Fruit fly (Drosophila melanogaster) whole organism, wandering third instar larva: ENCODE measurements around the gene CG1486.

Source experiments
- CG32264 ChIP-seq: fragments of 200-800 bp; sonication (Bioruptor generic); optimal IDR thresholded peaks from 2 replicates; lab custom pipeline; 2016; ENCODE audit warnings: missing biosample characterization, missing genetic modification characterization
- CrebA ChIP-seq: fragments of 200-800 bp; sonication (Bioruptor generic); optimal IDR thresholded peaks from 2 replicates; lab custom pipeline; 2016; ENCODE audit warnings: missing biosample characterization, mild to moderate bottlenecking, missing genetic modification characterization, borderline replicate concordance
- Dfd ChIP-seq: fragments of >200 bp; optimal IDR thresholded peaks from 2 replicates; lab custom pipeline; 2017; ENCODE audit warnings: missing biosample characterization, missing genetic modification characterization
- Dif ChIP-seq: fragments of 200-275, 200-300 bp; sonication (Bioruptor generic); optimal IDR thresholded peaks from 2 replicates; lab custom pipeline; 2018; ENCODE audit warnings: missing biosample characterization, missing genetic modification characterization; ENCODE audit not compliant: partially characterized antibody
- GATAd ChIP-seq: sonication (Bioruptor generic); optimal IDR thresholded peaks from 2 replicates; lab custom pipeline; 2016; ENCODE audit warnings: missing biosample characterization, missing genetic modification characterization
- HLH106 ChIP-seq: fragments of 200-800 bp; optimal IDR thresholded peaks from 3 replicates; lab custom pipeline; 2019; ENCODE audit warnings: missing biosample characterization, mild to moderate bottlenecking, missing genetic modification characterization, moderate library complexity
- Hnf4 ChIP-seq: fragments of 200-800 bp; sonication (Bioruptor generic); optimal IDR thresholded peaks from 2 replicates; lab custom pipeline; 2016; ENCODE audit warnings: missing biosample characterization, mild to moderate bottlenecking, missing genetic modification characterization
- Hr78 ChIP-seq: fragments of >200 bp; optimal IDR thresholded peaks from 2 replicates; lab custom pipeline; 2017; ENCODE audit warnings: missing biosample characterization, missing genetic modification characterization
- Jra ChIP-seq: sonication (Bioruptor generic); optimal IDR thresholded peaks from 2 replicates; lab custom pipeline; 2016; ENCODE audit warnings: missing biosample characterization, missing genetic modification characterization
- Mio ChIP-seq: sonication (Bioruptor generic); optimal IDR thresholded peaks from 2 replicates; lab custom pipeline; 2016; ENCODE audit warnings: missing biosample characterization, missing genetic modification characterization
- Myc ChIP-seq: fragments of >200 bp; optimal IDR thresholded peaks from 2 replicates; lab custom pipeline; 2017
- N ChIP-seq: fragments of >200 bp; optimal IDR thresholded peaks from 2 replicates; lab custom pipeline; 2018; ENCODE audit warnings: missing biosample characterization, missing external identifiers, missing genetic modification characterization
- OdsH ChIP-seq: fragments of 200-800 bp; sonication (Bioruptor generic); optimal IDR thresholded peaks from 2 replicates; lab custom pipeline; 2016; ENCODE audit warnings: missing biosample characterization, mild to moderate bottlenecking, missing genetic modification characterization
- Rel ChIP-seq, 2 experiments: fragments of 200-800 bp; sonication (Bioruptor generic) in 1 of 2; optimal IDR thresholded peaks; 2 replicates in 1 of 2; 3 replicates in 1 of 2; lab custom pipeline; 2016 to 2019; ENCODE audit warnings: mild to moderate bottlenecking in 2 of 2, missing biosample characterization in 2 of 2, missing genetic modification characterization in 2 of 2, moderate library complexity in 1 of 2
- Sp1 ChIP-seq: fragments of 200-800 bp; sonication (Bioruptor generic); optimal IDR thresholded peaks from 3 replicates; lab custom pipeline; 2019; ENCODE audit warnings: missing biosample characterization, mild to moderate bottlenecking, missing genetic modification characterization, moderate library complexity
- Vsx2 ChIP-seq: fragments of 200-300, 225-300 bp; sonication (Bioruptor generic); optimal IDR thresholded peaks from 2 replicates; lab custom pipeline; 2018; ENCODE audit warnings: missing biosample characterization, missing genetic modification characterization; ENCODE audit not compliant: partially characterized antibody
- brk ChIP-seq: fragments of 200-800 bp; sonication (Bioruptor generic); optimal IDR thresholded peaks from 2 replicates; lab custom pipeline; 2016; ENCODE audit warnings: missing biosample characterization, mild to moderate bottlenecking, missing genetic modification characterization
- dl ChIP-seq, 2 experiments: fragments of 175-275, 200-275 bp in 1 of 2; fragments of 200-275 bp in 1 of 2; sonication (Bioruptor generic); optimal IDR thresholded peaks; lab custom pipeline; 2018; ENCODE audit warnings: mild to moderate bottlenecking in 2 of 2, missing biosample characterization in 2 of 2, missing genetic modification characterization in 2 of 2, moderate library complexity in 2 of 2; ENCODE audit not compliant: partially characterized antibody in 2 of 2, insufficient read depth in 1 of 2
- dmrt93B ChIP-seq: fragments of 200-800 bp; sonication (Bioruptor generic); optimal IDR thresholded peaks from 2 replicates; lab custom pipeline; 2018; ENCODE audit warnings: missing biosample characterization, mild to moderate bottlenecking, missing genetic modification characterization
- dsf ChIP-seq: sonication (Bioruptor generic); optimal IDR thresholded peaks from 2 replicates; lab custom pipeline; 2016; ENCODE audit warnings: missing biosample characterization, missing genetic modification characterization, borderline replicate concordance
- ey ChIP-seq: fragments of 200-800 bp; sonication (Bioruptor generic); optimal IDR thresholded peaks from 2 replicates; lab custom pipeline; 2016; ENCODE audit warnings: missing biosample characterization, missing genetic modification characterization
- foxo ChIP-seq, 2 experiments: fragments of 200-800 bp; sonication (Bioruptor generic); optimal IDR thresholded peaks; 2 replicates in 1 of 2; 3 replicates in 1 of 2; lab custom pipeline; 2016 to 2017; ENCODE audit warnings: missing biosample characterization in 2 of 2, missing genetic modification characterization in 2 of 2
- h ChIP-seq: fragments of 200-800 bp; sonication (Bioruptor generic); optimal IDR thresholded peaks from 3 replicates; lab custom pipeline; 2016; ENCODE audit warnings: missing biosample characterization, mild to moderate bottlenecking, missing genetic modification characterization
- jim ChIP-seq: fragments of 175-275, 200-325 bp; sonication (Bioruptor generic); optimal IDR thresholded peaks from 2 replicates; lab custom pipeline; 2016; ENCODE audit warnings: missing biosample characterization, mild to moderate bottlenecking, missing genetic modification characterization
- pan ChIP-seq: fragments of >200 bp; optimal IDR thresholded peaks from 2 replicates; lab custom pipeline; 2017
- psq ChIP-seq: fragments of 200-800 bp; sonication (Bioruptor generic); optimal IDR thresholded peaks from 3 replicates; lab custom pipeline; 2017; ENCODE audit warnings: missing biosample characterization, mild to moderate bottlenecking, missing genetic modification characterization, moderate library complexity
- rgr ChIP-seq: fragments of 200-800 bp; sonication (Bioruptor generic); optimal IDR thresholded peaks from 3 replicates; lab custom pipeline; 2016; ENCODE audit warnings: missing biosample characterization, mild to moderate bottlenecking, missing genetic modification characterization
- tai ChIP-seq: sonication (Bioruptor generic); optimal IDR thresholded peaks from 2 replicates; lab custom pipeline; 2016; ENCODE audit warnings: missing biosample characterization, missing genetic modification characterization
- usp ChIP-seq: fragments of >200 bp; optimal IDR thresholded peaks from 2 replicates; lab custom pipeline; 2017; ENCODE audit warnings: missing biosample characterization, missing genetic modification characterization
- woc ChIP-seq: sonication (Bioruptor generic); optimal IDR thresholded peaks from 2 replicates; lab custom pipeline; 2016; ENCODE audit warnings: missing biosample characterization, mild to moderate bottlenecking, missing genetic modification characterization

CG1486 gene

dm6 chrX:21323933-21324688 lies at the start of gene CG1486, which contains the start of gene Dd:
CG1486 (plus strand) TSS chrX:21324046.
Dd (minus strand) TSS chrX:21324009.
- TF ChIP-seq h (peak; percentile 33), Myc (peak; percentile 30), dmrt93B (no peak), Dfd (GFP tag; lab: Kevin White, UChicago) (peak; percentile 25), Rel (GFP tag; optimal IDR thresholded peaks at IDR 0.05; lab: Kevin White, UChicago) (no peak), Rel (tag; optimal IDR thresholded peaks at IDR 0.05; lab: Kevin White, UChicago) (peak; percentile 22), psq (GFP tag; lab: Kevin White, UChicago) (no peak), Jra (GFP tag; lab: Kevin White, UChicago) (peak; percentile 28), HLH106 (tag; lab: Kevin White, UChicago) (peak; percentile 4)

dm6 chrX:21276494-21276893 lies 47.4 kb upstream of the CG1486 start:
- no peak for TF ChIP-seq dl (GFP tag; optimal IDR thresholded peaks at IDR 0.05; lab: Kevin White, UChicago; ENCODE audit: insufficient read depth in 1 of 2, partially characterized antibody in 2 of 2)
- no peak for TF ChIP-seq usp (GFP tag; lab: Kevin White, UChicago)
- TF ChIP-seq Rel (GFP tag; optimal IDR thresholded peaks at IDR 0.05; lab: Kevin White, UChicago) = no peak
- peak; percentile 35 for TF ChIP-seq Rel (tag; optimal IDR thresholded peaks at IDR 0.05; lab: Kevin White, UChicago)

DNA sequence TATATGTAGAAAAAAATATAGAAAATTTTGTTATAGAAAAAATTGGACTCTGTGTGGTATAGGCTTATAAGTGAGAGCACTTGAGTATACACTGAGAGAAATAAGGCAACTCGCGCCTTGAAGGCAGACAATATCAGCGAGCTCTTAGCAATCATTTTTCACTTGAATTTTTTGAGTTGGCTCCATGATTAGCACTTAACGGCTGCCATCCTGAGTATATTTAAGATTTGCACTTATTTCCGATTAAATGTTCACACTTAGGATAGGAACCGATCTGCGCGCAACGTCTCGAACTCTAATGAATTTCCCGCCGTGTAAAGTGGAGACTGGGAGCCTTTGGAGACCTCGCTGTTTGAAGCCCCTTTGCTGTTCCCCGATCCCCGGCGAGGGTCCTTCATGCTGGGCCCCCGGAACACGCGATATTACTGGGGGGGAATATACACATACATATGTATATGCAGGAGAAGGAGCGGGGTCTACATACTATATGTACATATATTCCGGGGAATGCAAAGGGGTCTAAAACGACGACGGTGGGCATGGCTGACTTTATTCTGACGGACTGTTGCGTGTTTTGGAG lies 44.4 kb upstream of the CG1486 start:
- TF ChIP-seq foxo (GFP tag; optimal IDR thresholded peaks at IDR 0.05; lab: Kevin White, UChicago) (peak in 1 of 2 experiments; percentile 1), dsf (GFP tag; lab: Kevin White, UChicago) (no peak), woc (GFP tag; lab: Kevin White, UChicago) (no peak), brk (no peak), pan (lab: Kevin White, UChicago) (no peak), dmrt93B (no peak), CG32264 (no peak), GATAd (GFP tag; lab: Kevin White, UChicago) (no peak)

- TF ChIP-seq N (GFP tag; lab: Kevin White, UChicago) (no peak), Sp1 (GFP tag; lab: Kevin White, UChicago) (peak; percentile 36), foxo (GFP tag; optimal IDR thresholded peaks at IDR 0.05; lab: Kevin White, UChicago) (peak in 1 of 2 experiments; percentile 6), rgr (GFP tag; lab: Kevin White, UChicago) (no peak), brk (peak; percentile 32), tai (GFP tag; lab: Kevin White, UChicago) (peak; percentile 50), ey (GFP tag; lab: Kevin White, UChicago) (peak; percentile 30), h (peak; percentile 21)
Observed at dm6 chrX:21280629-21281028, 43.2 kb upstream of the CG1486 start.

DNA sequence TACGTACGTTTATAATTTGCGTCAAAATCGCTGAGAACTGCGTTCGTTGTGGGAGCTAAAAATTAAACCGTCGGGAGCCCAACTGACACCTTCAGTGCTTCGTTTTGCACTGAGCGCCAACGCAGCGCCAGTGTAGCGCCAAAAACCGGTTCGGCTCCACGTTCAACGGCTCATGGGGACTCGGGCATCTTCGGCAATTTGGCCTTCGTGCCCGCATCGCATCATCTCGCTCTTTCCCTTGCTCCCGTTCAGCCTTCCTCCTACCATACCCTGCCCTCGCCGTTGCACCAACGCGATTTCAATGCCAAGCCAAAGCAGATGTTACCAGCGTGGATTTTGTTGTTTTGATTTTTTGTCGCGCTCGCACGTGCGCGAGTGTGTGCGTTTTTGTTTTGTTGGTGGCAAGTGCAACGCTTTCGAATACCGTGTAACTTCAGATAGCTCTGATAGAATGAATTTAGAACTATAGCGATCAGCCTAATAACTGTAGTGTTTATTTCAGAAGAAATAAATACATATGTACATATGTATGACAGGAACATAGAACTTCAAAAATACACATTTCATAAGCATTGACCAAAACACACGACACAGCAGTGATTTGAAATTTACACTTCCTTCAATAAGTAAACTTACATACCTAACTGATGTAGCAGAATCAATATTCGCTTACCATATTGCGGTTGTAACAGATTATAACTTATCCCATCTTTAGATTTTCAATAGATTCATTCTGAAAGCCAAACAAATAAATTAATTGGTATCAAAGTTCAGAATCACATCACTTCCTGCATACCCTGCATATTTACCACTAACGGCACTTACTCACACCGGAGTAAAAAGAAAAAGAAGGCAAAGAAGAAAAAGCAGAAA lies 42.6 kb upstream of the CG1486 start, which contains the start of gene Mnr:
TSS of gene Mnr (minus strand) at position 133 of the 873 bp plus-strand sequence.
- peak; percentile 15 for TF ChIP-seq rgr (GFP tag; lab: Kevin White, UChicago)
- peak; percentile 75 for TF ChIP-seq pan (lab: Kevin White, UChicago)
- no peak for TF ChIP-seq Hr78 (GFP tag; lab: Kevin White, UChicago)
- TF ChIP-seq HLH106 (tag; lab: Kevin White, UChicago) = peak; percentile 12
- peak; percentile 27 for TF ChIP-seq dmrt93B
- no peak for TF ChIP-seq CG32264
- TF ChIP-seq Rel (GFP tag; optimal IDR thresholded peaks at IDR 0.05; lab: Kevin White, UChicago) = no peak
- TF ChIP-seq Rel (tag; optimal IDR thresholded peaks at IDR 0.05; lab: Kevin White, UChicago) = peak; percentile 74
- peak; percentile 48 for TF ChIP-seq Dif
- TF ChIP-seq foxo (GFP tag; optimal IDR thresholded peaks at IDR 0.05; lab: Kevin White, UChicago) = peak in 1 of 2 experiments; percentile 16
- no peak for TF ChIP-seq Vsx2 (GFP tag; lab: Kevin White, UChicago)
- TF ChIP-seq h = peak; percentile 25
- no peak for TF ChIP-seq Mio (GFP tag; lab: Kevin White, UChicago)
- TF ChIP-seq psq (GFP tag; lab: Kevin White, UChicago) = peak; percentile 10
- TF ChIP-seq dl (GFP tag; optimal IDR thresholded peaks at IDR 0.05; lab: Kevin White, UChicago; ENCODE audit: insufficient read depth in 1 of 2, partially characterized antibody in 2 of 2) = no peak
- TF ChIP-seq woc (GFP tag; lab: Kevin White, UChicago) = peak; percentile 54
- peak; percentile 82 for TF ChIP-seq CrebA (GFP tag; lab: Kevin White, UChicago)
- TF ChIP-seq Hnf4 (GFP tag; lab: Kevin White, UChicago) = peak; percentile 49
- TF ChIP-seq OdsH = peak; percentile 9
- TF ChIP-seq jim (GFP tag; lab: Kevin White, UChicago) = peak; percentile 6
